Worm (Caenorhabditis elegans) whole organism, L4/young adult: ENCODE measurements around the gene ndua-7.

Source experiments
- W03F9.2 ChIP-seq: fragments of 150-350 bp; optimal IDR thresholded peaks from 2 replicates; lab custom pipeline; 2014; ENCODE audit warnings: missing biosample characterization, missing genetic modification characterization
- dao-5 ChIP-seq: sonication (generic microtip); optimal IDR thresholded peaks from 2 replicates; lab custom pipeline; 2016; ENCODE audit warnings: missing genotype, missing genetic modification characterization, moderate library complexity, missing compliant biosample characterization
- him-1 ChIP-seq: sonication (generic microtip); optimal IDR thresholded peaks from 2 replicates; lab custom pipeline; 2016; ENCODE audit warnings: missing genotype, missing genetic modification reagents, missing genetic modification characterization, missing compliant biosample characterization

Gene ndua-7

ce11 chrII:13444307-13444706, 50.1 kb downstream of the ndua-7 start:
- no peak for TF ChIP-seq W03F9.2
- TF ChIP-seq him-1 (tag; lab: Kevin White, UChicago): no peak
- TF ChIP-seq dao-5 (tag; lab: Kevin White, UChicago): no peak
